Worm (Caenorhabditis elegans): Measurements from ENCODE around the gene T01H3.2.
A peak's percentile ranks its signal among the peaks of the same experiment; 100 is the strongest.

The T01H3.2 gene

DNA sequence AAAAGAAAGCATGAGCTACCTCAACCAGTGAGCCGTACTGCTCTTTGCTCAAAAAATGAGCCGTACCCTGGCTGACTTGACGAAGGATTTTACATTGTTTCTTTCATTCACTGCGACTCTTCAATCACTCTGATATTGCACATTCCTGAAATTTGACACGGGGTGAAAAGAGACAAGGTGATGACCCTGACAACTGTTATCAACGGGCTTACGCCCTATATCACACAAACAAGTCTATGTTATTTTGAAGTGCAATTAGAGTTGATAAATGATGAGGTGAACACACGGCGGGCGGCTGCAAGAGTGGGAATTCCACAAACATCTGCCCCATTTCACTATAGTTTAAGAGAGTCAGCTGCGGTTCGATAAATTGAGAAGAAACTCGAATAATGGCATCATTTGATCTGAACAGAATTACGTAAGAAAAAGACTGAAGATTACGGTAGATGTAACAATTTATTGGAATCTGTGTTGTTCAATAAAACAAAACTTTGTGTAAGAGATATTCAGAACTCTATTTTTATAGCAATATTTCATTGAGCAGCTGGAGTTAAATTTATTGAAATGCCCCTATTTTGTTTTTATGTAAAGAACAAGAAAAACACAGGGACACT is 41.1 kb downstream of the T01H3.2 start (continued):
- TF ChIP-seq elt-2 (tag; optimal IDR thresholded peaks at IDR 0.05) (no peak), ztf-11 (tag; optimal IDR thresholded peaks at IDR 0.05) (no peak), aly-2 (tag; optimal IDR thresholded peaks at IDR 0.05) (no peak), tbx-2 (tag; optimal IDR thresholded peaks at IDR 0.05) (peak; percentile 71), ces-1 (GFP tag; optimal IDR thresholded peaks at IDR 0.05) (no peak), C16A3.4 (tag; optimal IDR thresholded peaks at IDR 0.05) (peak; percentile 29), dsc-1 (tag; optimal IDR thresholded peaks at IDR 0.05) (no peak), lin-13 (GFP tag; optimal IDR thresholded peaks at IDR 0.05) (no peak), nhr-20 (tag; optimal IDR thresholded peaks at IDR 0.05) (peak; percentile 84), blmp-1 (tag; optimal IDR thresholded peaks at IDR 0.05) (no peak), vab-15 (tag; optimal IDR thresholded peaks at IDR 0.05) (peak; percentile 27), nhr-71 (tag; optimal IDR thresholded peaks at IDR 0.05) (peak; percentile 94), snu-23 (GFP tag; optimal IDR thresholded peaks at IDR 0.05) (peak; percentile 63), nhr-11 (tag; optimal IDR thresholded peaks at IDR 0.05) (no peak), ets-5 (GFP tag; IDR thresholded peaks at IDR 0.05) (no peak), pax-3 (tag; optimal IDR thresholded peaks at IDR 0.05) (no peak), sup-37 (GFP tag; optimal IDR thresholded peaks at IDR 0.05) (peak; percentile 30), nhr-76 (tag; optimal IDR thresholded peaks at IDR 0.05) (no peak), lir-3 (tag; optimal IDR thresholded peaks at IDR 0.05; ENCODE audit: poor library complexity) (peak; percentile 49), nhr-19 (GFP tag; conservative IDR thresholded peaks at IDR 0.05) (peak; percentile 80), isw-1 (GFP tag; IDR thresholded peaks at IDR 0.05) (no peak), lin-14 (GFP tag; optimal IDR thresholded peaks at IDR 0.05) (peak; percentile 91), C04F5.9 (tag; optimal IDR thresholded peaks at IDR 0.05) (peak; percentile 28), ama-1 (optimal IDR thresholded peaks at IDR 0.05) (no peak), ztf-4 (tag; optimal IDR thresholded peaks at IDR 0.05) (peak; percentile 55), lin-15B (tag; optimal IDR thresholded peaks at IDR 0.05) (no peak), fkh-4 (tag; optimal IDR thresholded peaks at IDR 0.05; ENCODE audit: borderline replicate concordance) (no peak), unc-130 (tag; optimal IDR thresholded peaks at IDR 0.05) (peak; percentile 69), ceh-90 (tag; optimal IDR thresholded peaks at IDR 0.05) (no peak), hlh-4 (tag; optimal IDR thresholded peaks at IDR 0.05) (no peak), lin-39 (tag; optimal IDR thresholded peaks at IDR 0.05) (peak; percentile 88), efl-1 (optimal IDR thresholded peaks at IDR 0.05) (peak in 1 of 2 experiments; percentile 19), efl-1 (GFP tag; optimal IDR thresholded peaks at IDR 0.05 in 1 of 2) (no peak), egl-13 (tag; optimal IDR thresholded peaks at IDR 0.05) (no peak), elt-3 (tag; optimal IDR thresholded peaks at IDR 0.05) (no peak), fkh-8 (tag; optimal IDR thresholded peaks at IDR 0.05) (no peak), pqm-1 (tag; optimal IDR thresholded peaks at IDR 0.05) (no peak), grh-1 (GFP tag; IDR thresholded peaks at IDR 0.05) (no peak), C34B4.2 (tag; optimal IDR thresholded peaks at IDR 0.05) (no peak), jun-1 (tag; optimal IDR thresholded peaks at IDR 0.05) (no peak), Y116A8C.19 (tag; optimal IDR thresholded peaks at IDR 0.05; ENCODE audit: borderline replicate concordance) (no peak), lsy-2 (tag; optimal IDR thresholded peaks at IDR 0.05) (peak; percentile 55 to 69), ceh-82 (tag; optimal IDR thresholded peaks at IDR 0.05) (no peak), mdl-1 (tag; optimal IDR thresholded peaks at IDR 0.05) (peak in 1 of 2 experiments; percentile 61), rnt-1 (tag; optimal IDR thresholded peaks at IDR 0.05) (peak; percentile 89), snpc-4 (tag; optimal IDR thresholded peaks at IDR 0.05) (no peak)

Data from whole organism, L1 larva.